Worm (Caenorhabditis elegans): ENCODE data around the gene cpz-2.
A peak's percentile ranks its signal among the peaks of the same experiment; 100 is the strongest.

cpz-2 gene

DNA sequence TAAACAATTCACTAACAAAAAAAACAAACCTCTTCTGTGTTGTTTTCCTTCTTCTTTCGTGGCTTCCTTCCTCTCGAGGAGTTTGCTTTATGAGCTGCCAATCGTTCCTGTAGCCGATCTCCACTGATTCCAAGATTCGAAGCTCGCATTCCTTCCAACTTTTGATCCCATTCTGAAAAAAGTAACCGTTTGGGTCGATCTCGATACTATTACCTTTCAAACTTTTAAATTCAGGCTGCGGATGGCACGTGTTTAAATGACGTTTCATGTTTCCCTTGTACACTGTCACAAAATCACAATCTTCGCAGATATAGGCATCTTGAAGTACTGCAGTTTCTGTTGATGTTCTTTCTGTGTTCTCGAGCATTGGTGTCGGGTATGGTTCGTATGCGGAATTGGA, 6.5 kb downstream of the cpz-2 start:
- TF ChIP-seq ama-1 (optimal IDR thresholded peaks at IDR 0.05) (peak; percentile 10), ref-2 (tag; optimal IDR thresholded peaks at IDR 0.05) (no peak), sox-4 (tag; optimal IDR thresholded peaks at IDR 0.05) (no peak), ceh-9 (tag; optimal IDR thresholded peaks at IDR 0.05) (no peak), odd-2 (tag; optimal IDR thresholded peaks at IDR 0.05) (no peak)

ce11 chrV:13388961-13389360, 8.0 kb downstream of the cpz-2 start:
- no peak for TF ChIP-seq hlh-15 (tag; optimal IDR thresholded peaks at IDR 0.05)
- TF ChIP-seq mec-3 (tag; optimal IDR thresholded peaks at IDR 0.05; ENCODE audit: borderline replicate concordance) = no peak
- TF ChIP-seq F13H6.1 (tag; optimal IDR thresholded peaks at IDR 0.05) = no peak
- TF ChIP-seq hlh-6 (tag; optimal IDR thresholded peaks at IDR 0.05) = no peak
- no peak for TF ChIP-seq ceh-31 (tag; optimal IDR thresholded peaks at IDR 0.05)
- TF ChIP-seq C38D4.7 (GFP tag; optimal IDR thresholded peaks at IDR 0.05) = no peak
- no peak for TF ChIP-seq ceh-48 (tag; optimal IDR thresholded peaks at IDR 0.05)
- no peak for TF ChIP-seq lim-6 (tag; optimal IDR thresholded peaks at IDR 0.05)
- TF ChIP-seq nhr-232 (tag; optimal IDR thresholded peaks at IDR 0.05) = no peak
- no peak for TF ChIP-seq fax-1 (tag; optimal IDR thresholded peaks at IDR 0.05)
- no peak for TF ChIP-seq hlh-13 (GFP tag; optimal IDR thresholded peaks at IDR 0.05)
- TF ChIP-seq fkh-10 (GFP tag; optimal IDR thresholded peaks at IDR 0.05) = no peak
- no peak for TF ChIP-seq gmeb-2 (tag; optimal IDR thresholded peaks at IDR 0.05)
- no peak for TF ChIP-seq syd-9 (tag; optimal IDR thresholded peaks at IDR 0.05)
- no peak for TF ChIP-seq dmd-4 (tag; optimal IDR thresholded peaks at IDR 0.05; ENCODE audit: borderline replicate concordance)

- TF ChIP-seq sdc-2 (tag; optimal IDR thresholded peaks at IDR 0.05) (no peak), unc-55 (GFP tag; optimal IDR thresholded peaks at IDR 0.05) (no peak), nhr-232 (tag; optimal IDR thresholded peaks at IDR 0.05) (no peak)
Observed at ce11 chrV:13389454-13389853, 8.5 kb downstream of the cpz-2 start.

DNA sequence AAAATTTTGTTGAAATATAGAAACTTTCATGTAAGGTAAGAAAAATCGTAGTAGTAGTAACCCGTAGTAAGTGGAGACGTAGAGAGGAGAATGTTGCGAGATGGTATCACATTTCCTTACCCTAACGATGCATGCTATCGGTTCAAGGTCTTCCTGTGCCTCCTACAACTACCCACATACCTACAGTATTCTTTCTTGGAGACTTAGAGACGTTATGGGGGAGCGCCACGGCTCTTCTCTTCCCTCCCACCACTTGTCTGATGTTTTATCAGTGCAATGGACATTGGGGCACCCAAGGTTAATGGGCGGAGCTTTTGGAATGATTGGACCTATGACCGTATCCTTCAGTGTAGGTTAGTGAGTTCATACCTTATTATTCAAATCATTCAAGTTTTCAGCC, 9.9 kb downstream of the cpz-2 start:
- TF ChIP-seq unc-86 (tag; optimal IDR thresholded peaks at IDR 0.05) (no peak), nfya-1 (tag; optimal IDR thresholded peaks at IDR 0.05) (peak; percentile 22), ahr-1 (tag; optimal IDR thresholded peaks at IDR 0.05) (no peak)

DNA sequence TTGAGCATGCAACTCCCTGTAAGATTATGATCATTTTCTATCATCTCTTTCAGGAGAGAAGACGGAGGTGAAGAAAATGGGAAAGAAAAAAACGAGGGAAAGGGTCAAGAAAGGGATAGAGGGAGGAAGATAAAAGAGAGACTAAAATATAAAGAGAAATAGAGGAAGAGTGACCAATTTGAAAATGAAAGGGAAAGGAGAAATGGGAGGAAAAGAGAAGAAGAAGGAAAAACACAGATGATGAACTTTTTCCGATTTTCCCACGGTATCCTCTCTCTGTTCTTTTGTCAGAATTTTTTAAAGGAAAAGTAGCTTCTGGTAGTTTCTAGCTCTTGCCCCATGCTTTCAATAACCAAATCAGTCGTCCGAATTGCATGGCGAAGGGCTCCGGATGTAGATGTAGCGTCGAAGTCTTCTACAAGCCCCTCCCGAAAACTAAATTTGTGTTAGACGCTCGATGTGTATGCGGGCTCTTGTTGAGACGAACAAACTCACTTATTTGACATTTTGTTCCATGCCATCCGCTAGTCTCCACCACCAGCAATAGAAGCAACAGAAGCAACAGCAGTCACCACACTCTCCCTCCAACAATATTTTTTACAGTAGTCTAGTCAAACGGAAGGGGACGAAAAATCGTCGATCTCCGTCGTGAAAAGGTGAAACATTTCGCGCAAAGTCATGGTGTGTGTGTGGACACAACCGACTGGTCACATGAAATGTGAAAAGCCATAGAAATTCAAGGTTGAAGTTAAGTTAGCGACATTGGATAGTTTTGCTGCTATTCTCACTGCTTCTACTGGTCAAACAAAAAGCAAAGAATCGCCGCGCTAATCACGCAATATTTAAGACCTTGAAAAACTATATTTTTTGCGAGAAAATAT, 10.6 kb downstream of the cpz-2 start, which contains the start of gene somi-1:
somi-1 (minus strand) TSS at position 18 of the 881 bp plus-strand sequence.
- TF ChIP-seq unc-42 (tag; optimal IDR thresholded peaks at IDR 0.05) (peak; percentile 98), tbx-2 (tag; optimal IDR thresholded peaks at IDR 0.05) (peak; percentile 6), ceh-14 (tag; optimal IDR thresholded peaks at IDR 0.05) (no peak), pqm-1 (tag; optimal IDR thresholded peaks at IDR 0.05) (no peak), ceh-6 (GFP tag; optimal IDR thresholded peaks at IDR 0.05) (no peak), ceh-34 (tag; optimal IDR thresholded peaks at IDR 0.05) (no peak), pag-3 (tag; optimal IDR thresholded peaks at IDR 0.05; ENCODE audit: borderline replicate concordance) (no peak), pax-1 (tag; optimal IDR thresholded peaks at IDR 0.05) (no peak), ztf-16 (tag; optimal IDR thresholded peaks at IDR 0.05) (no peak), ama-1 (optimal IDR thresholded peaks at IDR 0.05) (no peak), ceh-31 (tag; optimal IDR thresholded peaks at IDR 0.05) (peak; percentile 28), Y22D7AL.16 (tag; optimal IDR thresholded peaks at IDR 0.05) (no peak)

Data from whole organism, late embryonic.